Fruit fly (Drosophila melanogaster) whole organism, prepupa: ENCODE data around the gene lilli.

Source experiments
- CG11762 ChIP-seq: fragments of 200-800 bp; sonication (Bioruptor generic); optimal IDR thresholded peaks from 3 replicates; lab custom pipeline; 2016; ENCODE audit warnings: missing biosample characterization, missing genetic modification characterization; ENCODE audit not compliant: insufficient read depth
- CG34406 ChIP-seq: fragments of 200-800 bp; sonication (Bioruptor generic); optimal IDR thresholded peaks from 3 replicates; lab custom pipeline; 2016; ENCODE audit warnings: missing biosample characterization, missing genetic modification characterization
- Eip75B ChIP-seq: fragments of 200-800 bp; sonication (Bioruptor generic); optimal IDR thresholded peaks from 3 replicates; lab custom pipeline; 2016; ENCODE audit warnings: missing biosample characterization, missing genetic modification characterization
- OdsH ChIP-seq: fragments of 200-800 bp; sonication (Bioruptor generic); optimal IDR thresholded peaks from 3 replicates; lab custom pipeline; 2016; ENCODE audit warnings: missing biosample characterization, missing genetic modification characterization

- TF ChIP-seq OdsH (no peak), CG34406 (GFP tag; lab: Kevin White, UChicago) (no peak), CG11762 (GFP tag; lab: Kevin White, UChicago) (no peak), Eip75B (GFP tag; lab: Kevin White, UChicago) (no peak)
These were observed 101.0 kb downstream of the lilli start for dm6 chr2L:2986776-2987175.
